Worm (Caenorhabditis elegans) whole organism, early embryonic: ENCODE results near the gene cox-6A.

Source experiments
- aly-1 ChIP-seq: sonication (generic microtip); optimal IDR thresholded peaks from 2 replicates; lab custom pipeline; 2016; ENCODE audit warnings: missing genetic modification characterization, missing compliant biosample characterization
- sea-1 ChIP-seq: fragments of 200-800 bp; sonication (Bioruptor generic); conservative IDR thresholded peaks from 2 replicates; pipeline ENCODE4 v1.3.6; 2022; ENCODE audit warnings: missing genetic modification characterization, missing compliant biosample characterization
- tra-4 ChIP-seq: sonication (generic microtip); optimal IDR thresholded peaks from 2 replicates; lab custom pipeline; 2017; ENCODE audit warnings: missing genetic modification characterization, missing compliant biosample characterization

DNA sequence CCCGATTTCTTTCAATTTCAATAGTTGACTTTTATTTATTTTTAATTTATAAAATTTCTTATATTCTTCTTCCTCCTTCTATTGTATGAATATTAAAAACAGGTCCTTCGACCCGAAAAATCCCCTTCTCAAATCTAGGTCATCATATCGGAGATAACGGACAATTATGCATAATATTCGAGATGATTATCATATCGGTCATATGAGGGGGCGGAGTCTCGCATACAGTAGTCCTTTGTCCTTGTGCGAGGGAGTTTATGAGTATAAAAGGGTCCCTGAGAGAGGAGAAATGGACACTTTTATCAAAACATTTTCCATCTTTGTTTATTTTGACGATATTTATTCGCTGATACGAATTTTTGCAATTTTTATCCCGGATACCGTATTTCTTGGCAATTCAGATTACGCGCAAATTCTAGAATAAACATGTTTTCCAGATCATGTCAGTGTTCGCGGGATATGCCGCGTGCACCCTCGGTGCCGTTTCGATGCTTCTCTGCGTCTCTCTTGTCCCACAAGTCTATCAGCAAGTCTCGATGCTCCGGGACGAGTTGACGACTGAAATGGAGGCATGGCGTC, 25.5 kb downstream of the cox-6A start, which contains the start of gene dpy-17:
- TF ChIP-seq aly-1 (tag; lab: Kevin White, UChicago) (no peak), tra-4 (tag; lab: Kevin White, UChicago) (no peak), sea-1 (GFP tag; lab: Robert Waterston, UW) (0 out of 2 replicates have a peak, but pooled peaks have one; percentile 20)
